Fruit fly (Drosophila melanogaster) whole organism, embryonic: ENCODE data around the gene Irk1.

Experiments used
- Atf-2 ChIP-seq: fragments of 200-800 bp; sonication (Bioruptor generic); optimal IDR thresholded peaks from 2 replicates; lab custom pipeline; 2016; ENCODE audit warnings: missing biosample characterization, missing genetic modification characterization
- BtbVII ChIP-seq: fragments of 200-800 bp; sonication (Bioruptor generic); optimal IDR thresholded peaks from 3 replicates; lab custom pipeline; 2017; ENCODE audit warnings: missing biosample characterization, mild to moderate bottlenecking, missing genetic modification characterization
- C15 ChIP-seq: fragments of 200-800 bp; sonication (Bioruptor generic); IDR thresholded peaks from 3 replicates; pipeline ENCODE4 v1.3.6; 2022; ENCODE audit warnings: missing biosample characterization, missing genetic modification characterization
- CG11504 ChIP-seq: fragments of 200-800 bp; sonication (Bioruptor generic); optimal IDR thresholded peaks from 3 replicates; lab custom pipeline; 2019; ENCODE audit warnings: missing biosample characterization, mild to moderate bottlenecking, missing genetic modification characterization, moderate library complexity
- CG11696 ChIP-seq: fragments of 200-800 bp; sonication (Bioruptor generic); IDR thresholded peaks from 2 replicates; pipeline ENCODE4 v1.3.6; 2022; ENCODE audit warnings: missing biosample characterization, missing genetic modification characterization
- CG14441 ChIP-seq: fragments of 200-800 bp; sonication (Bioruptor generic); IDR thresholded peaks from 2 replicates; pipeline ENCODE4 v1.3.6; 2022; ENCODE audit warnings: missing biosample characterization, missing genetic modification characterization
- CG14860 ChIP-seq: fragments of 200-800 bp; sonication (Bioruptor generic); IDR thresholded peaks from 3 replicates; pipeline ENCODE4 v1.3.6; 2022; ENCODE audit warnings: missing biosample characterization, missing genetic modification characterization; ENCODE audit not compliant: partially characterized antibody
- CG31224 ChIP-seq: fragments of 200-800 bp; sonication (Bioruptor generic); IDR thresholded peaks from 2 replicates; pipeline ENCODE4 v1.3.6; 2022; ENCODE audit warnings: missing biosample characterization, missing genetic modification characterization
- CG4404 ChIP-seq: fragments of 200-800 bp; sonication (Bioruptor generic); IDR thresholded peaks from 2 replicates; pipeline ENCODE4 v1.3.6; 2022; ENCODE audit warnings: missing biosample characterization, missing genetic modification characterization
- CG4730 ChIP-seq: fragments of 200-800 bp; sonication (Bioruptor generic); IDR thresholded peaks from 2 replicates; pipeline ENCODE4 v1.3.6; 2022; ENCODE audit warnings: missing biosample characterization, missing genetic modification characterization
- CG5245 ChIP-seq: fragments of 200-800 bp; sonication (Bioruptor generic); optimal IDR thresholded peaks from 3 replicates; lab custom pipeline; 2016; ENCODE audit warnings: missing biosample characterization, missing genetic modification characterization
- CG6683 ChIP-seq: fragments of 200-800 bp; sonication (Bioruptor generic); optimal IDR thresholded peaks from 2 replicates; lab custom pipeline; 2017; ENCODE audit warnings: missing biosample characterization, mild to moderate bottlenecking, missing genetic modification characterization, missing genetic modification reagents
- CG8290 ChIP-seq, 3 experiments: fragments of 200-800 bp; sonication (Bioruptor generic); optimal IDR thresholded peaks; 2 replicates each; lab custom pipeline; 2016 to 2019; ENCODE audit warnings: missing biosample characterization in 3 of 3, missing genetic modification characterization in 3 of 3, mild to moderate bottlenecking in 2 of 3, moderate library complexity in 1 of 3
- CG9437 ChIP-seq: fragments of 200-800 bp; sonication (Bioruptor generic); optimal IDR thresholded peaks from 2 replicates; lab custom pipeline; 2018; ENCODE audit warnings: missing biosample characterization, mild to moderate bottlenecking, missing genetic modification characterization
- CHES-1-like ChIP-seq: fragments of 200-800 bp; sonication (Bioruptor generic); optimal IDR thresholded peaks from 2 replicates; lab custom pipeline; 2016; ENCODE audit warnings: missing biosample characterization, missing genetic modification characterization
- Dad ChIP-seq: fragments of 200-800 bp; sonication (Bioruptor generic); optimal IDR thresholded peaks from 3 replicates; lab custom pipeline; 2016; ENCODE audit warnings: missing biosample characterization, missing genetic modification characterization
- Dek ChIP-seq: fragments of 200-800 bp; sonication (Bioruptor generic); optimal IDR thresholded peaks from 3 replicates; lab custom pipeline; 2019; ENCODE audit warnings: missing biosample characterization, mild to moderate bottlenecking, missing genetic modification characterization, moderate library complexity
- Gug ChIP-seq: fragments of 200-800 bp; sonication (Bioruptor generic); IDR thresholded peaks from 4 replicates; pipeline ENCODE4 v1.3.6; 2022; ENCODE audit warnings: missing biosample characterization, missing genetic modification characterization
- H15 ChIP-seq: fragments of 200-800 bp; sonication (Bioruptor generic); IDR thresholded peaks from 3 replicates; pipeline ENCODE4 v1.3.6; 2022; ENCODE audit warnings: missing biosample characterization, missing genetic modification characterization
- Jarid2 ChIP-seq: fragments of 200-800 bp; sonication (Bioruptor generic); optimal IDR thresholded peaks from 3 replicates; lab custom pipeline; 2017; ENCODE audit warnings: mild to moderate bottlenecking, missing biosample characterization, missing genetic modification reagents, missing genetic modification characterization
- Mad ChIP-seq: fragments of 200-800 bp; sonication (Bioruptor generic); optimal IDR thresholded peaks from 2 replicates; lab custom pipeline; 2016; ENCODE audit warnings: missing biosample characterization, missing genetic modification characterization
- Max ChIP-seq: fragments of 200-800 bp; sonication (Bioruptor generic); optimal IDR thresholded peaks from 2 replicates; lab custom pipeline; 2016; ENCODE audit warnings: missing biosample characterization, mild to moderate bottlenecking, missing genetic modification characterization
- NC2β ChIP-seq: fragments of 200-800 bp; sonication (Bioruptor generic); optimal IDR thresholded peaks from 2 replicates; lab custom pipeline; 2016; ENCODE audit warnings: missing biosample characterization, missing genetic modification characterization
- Nf-YC ChIP-seq: fragments of 200-800 bp; optimal IDR thresholded peaks from 3 replicates; lab custom pipeline; 2019; ENCODE audit warnings: missing biosample characterization, mild to moderate bottlenecking, missing genetic modification characterization, moderate library complexity
- Optix ChIP-seq: fragments of 200-800 bp; sonication (Bioruptor generic); IDR thresholded peaks from 3 replicates; pipeline ENCODE4 v1.3.6; 2022; ENCODE audit warnings: missing biosample characterization, missing genetic modification characterization
- PHDP ChIP-seq: fragments of 200-800 bp; sonication (Bioruptor generic); optimal IDR thresholded peaks from 3 replicates; lab custom pipeline; 2018; ENCODE audit warnings: missing biosample characterization, mild to moderate bottlenecking, missing genetic modification characterization, moderate library complexity
- Sry-δ ChIP-seq: fragments of 200-800 bp; sonication (Bioruptor generic); optimal IDR thresholded peaks from 2 replicates; lab custom pipeline; 2016; ENCODE audit warnings: missing biosample characterization, missing genetic modification characterization
- Ssrp ChIP-seq: fragments of 200-800 bp; sonication (Bioruptor generic); optimal IDR thresholded peaks from 2 replicates; lab custom pipeline; 2018; ENCODE audit warnings: missing biosample characterization, mild to moderate bottlenecking, missing genetic modification characterization, moderate library complexity
- Tbp ChIP-seq: fragments of >200 bp; optimal IDR thresholded peaks from 2 replicates; lab custom pipeline; 2018; ENCODE audit warnings: missing biosample characterization, missing genetic modification characterization
- Vsx1 ChIP-seq: fragments of 200-800 bp; sonication (Bioruptor generic); optimal IDR thresholded peaks from 2 replicates; lab custom pipeline; 2017; ENCODE audit warnings: missing biosample characterization, mild to moderate bottlenecking, missing genetic modification characterization, missing genetic modification reagents
- Xrp1 ChIP-seq: fragments of 200-800 bp; sonication (Bioruptor generic); IDR thresholded peaks from 2 replicates; pipeline ENCODE4 v1.3.6; 2022; ENCODE audit warnings: missing biosample characterization, missing genetic modification characterization
- bbx ChIP-seq: fragments of 200-800 bp; sonication (Bioruptor generic); IDR thresholded peaks from 2 replicates; pipeline ENCODE4 v1.3.6; 2022; ENCODE audit warnings: missing biosample characterization, missing genetic modification characterization; ENCODE audit not compliant: partially characterized antibody
- bsh ChIP-seq, 2 experiments: fragments of 200-800 bp; sonication (Bioruptor generic); optimal IDR thresholded peaks; 2 replicates each; lab custom pipeline; 2017 to 2018; ENCODE audit warnings: mild to moderate bottlenecking in 2 of 2, missing biosample characterization in 2 of 2, missing genetic modification characterization in 2 of 2, moderate library complexity in 1 of 2
- cg ChIP-seq: fragments of 200-800 bp; sonication (Bioruptor generic); optimal IDR thresholded peaks from 3 replicates; lab custom pipeline; 2019; ENCODE audit warnings: missing biosample characterization, mild to moderate bottlenecking, missing genetic modification characterization, moderate library complexity
- chm ChIP-seq: fragments of 200-800 bp; sonication (Bioruptor generic); IDR thresholded peaks from 2 replicates; pipeline ENCODE4 v1.3.6; 2022; ENCODE audit warnings: missing biosample characterization, missing genetic modification characterization
- crol ChIP-seq: fragments of 200-800 bp; sonication (Bioruptor generic); IDR thresholded peaks from 2 replicates; pipeline ENCODE4 v1.3.6; 2022; ENCODE audit warnings: missing biosample characterization, missing genetic modification characterization
- danr ChIP-seq: fragments of 200-800 bp; sonication (Bioruptor generic); IDR thresholded peaks from 2 replicates; pipeline ENCODE4 v1.3.6; 2022; ENCODE audit warnings: missing biosample characterization, missing genetic modification characterization
- ems ChIP-seq: fragments of 200-800 bp; sonication (Bioruptor generic); optimal IDR thresholded peaks from 3 replicates; lab custom pipeline; 2016; ENCODE audit warnings: missing biosample characterization, missing genetic modification characterization
- eve ChIP-seq, 2 experiments: fragments of >200 bp; optimal IDR thresholded peaks; 2 replicates each; lab custom pipeline; 2017; ENCODE audit warnings: missing biosample characterization in 2 of 2, missing genetic modification characterization in 2 of 2
- exex ChIP-seq: fragments of 200-800 bp; sonication (Bioruptor generic); optimal IDR thresholded peaks from 4 replicates; lab custom pipeline; 2018; ENCODE audit warnings: missing biosample characterization, mild to moderate bottlenecking, missing genetic modification characterization, moderate library complexity
- fd3F ChIP-seq: fragments of 200-800 bp; sonication (Bioruptor generic); optimal IDR thresholded peaks from 2 replicates; lab custom pipeline; 2018; ENCODE audit warnings: missing biosample characterization, mild to moderate bottlenecking, missing genetic modification characterization, moderate library complexity
- ham ChIP-seq: fragments of 200-800 bp; sonication (Bioruptor generic); IDR thresholded peaks from 2 replicates; pipeline ENCODE4 v1.3.6; 2022; ENCODE audit warnings: missing biosample characterization, missing genetic modification characterization
- kah ChIP-seq: fragments of 200-800 bp; sonication (Bioruptor generic); optimal IDR thresholded peaks from 2 replicates; lab custom pipeline; 2018; ENCODE audit warnings: missing biosample characterization, mild to moderate bottlenecking, missing genetic modification characterization
- lilli ChIP-seq: fragments of 200-800 bp; sonication (Bioruptor generic); optimal IDR thresholded peaks from 3 replicates; lab custom pipeline; 2016; ENCODE audit warnings: missing biosample characterization, missing genetic modification characterization
- lmd ChIP-seq: fragments of 200-800 bp; sonication (Bioruptor generic); IDR thresholded peaks from 2 replicates; pipeline ENCODE4 v1.3.6; 2022; ENCODE audit warnings: missing biosample characterization, missing genetic modification characterization
- mirr ChIP-seq: fragments of 200-800 bp; sonication (Bioruptor generic); optimal IDR thresholded peaks from 3 replicates; lab custom pipeline; 2018; ENCODE audit warnings: missing biosample characterization, mild to moderate bottlenecking, missing genetic modification characterization
- psq ChIP-seq: fragments of 200-800 bp; sonication (Bioruptor generic); optimal IDR thresholded peaks from 2 replicates; lab custom pipeline; 2017; ENCODE audit warnings: missing biosample characterization, missing genetic modification characterization
- row ChIP-seq: fragments of 200-800 bp; sonication (Bioruptor generic); IDR thresholded peaks from 3 replicates; pipeline ENCODE4 v1.3.6; 2022; ENCODE audit warnings: missing biosample characterization, missing genetic modification characterization
- trem ChIP-seq: fragments of 200-800 bp; optimal IDR thresholded peaks from 3 replicates; lab custom pipeline; 2019; ENCODE audit warnings: missing biosample characterization, mild to moderate bottlenecking, missing genetic modification characterization, moderate library complexity
- vvl ChIP-seq: fragments of 200-800 bp; sonication (Bioruptor generic); IDR thresholded peaks from 2 replicates; pipeline ENCODE4 v1.3.6; 2022; ENCODE audit warnings: missing biosample characterization, missing genetic modification characterization

Gene Irk1

DNA sequence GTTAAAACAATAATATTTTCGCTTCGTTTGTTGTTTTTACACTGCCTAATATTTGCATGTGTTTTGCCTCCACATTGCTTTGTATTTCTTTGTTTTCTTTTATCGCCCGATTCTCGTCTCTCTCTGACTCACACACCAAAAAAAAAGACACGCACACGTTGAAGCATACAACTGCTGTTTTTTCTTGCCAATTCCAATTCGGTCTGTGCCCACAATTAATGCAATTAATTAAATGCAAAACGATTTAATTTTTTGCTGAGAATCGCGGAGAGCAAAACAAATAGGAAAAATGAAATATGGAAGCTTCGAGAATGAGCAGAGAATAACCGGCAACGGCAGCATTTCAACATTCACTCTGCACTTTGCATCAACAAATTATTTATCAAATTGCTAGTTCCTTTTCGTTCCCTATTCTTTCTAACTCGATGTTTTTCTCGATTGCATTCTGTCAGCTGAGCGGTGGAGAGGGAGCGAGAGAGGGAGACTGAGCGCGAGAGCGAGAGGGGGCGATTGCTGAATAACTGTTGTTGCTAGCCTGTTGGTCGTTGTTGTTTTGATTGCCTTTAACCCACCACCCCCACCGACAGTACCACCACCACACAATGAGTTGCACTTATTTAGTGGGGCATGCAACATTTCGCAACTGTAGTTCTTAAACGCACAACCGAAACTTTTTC, 53.0 kb downstream of the Irk1 start (continued):
- TF ChIP-seq CG6683 (GFP tag; lab: Kevin White, UChicago) = no peak
- no peak for TF ChIP-seq CG4404 (GFP tag; lab: Robert Waterston, UW)
- TF ChIP-seq Vsx1 (GFP tag; lab: Kevin White, UChicago) = no peak
- TF ChIP-seq CG31224 (GFP tag; lab: Robert Waterston, UW) = no peak
- no peak for TF ChIP-seq H15 (GFP tag; lab: Robert Waterston, UW)
- TF ChIP-seq Ssrp = no peak
- TF ChIP-seq Atf-2 (GFP tag; lab: Kevin White, UChicago) = no peak
- no peak for TF ChIP-seq NC2β (GFP tag; lab: Kevin White, UChicago)
- TF ChIP-seq Max (GFP tag; lab: Kevin White, UChicago) = no peak
- TF ChIP-seq kah (GFP tag; lab: Kevin White, UChicago) = no peak
- peak; percentile 16 for TF ChIP-seq mirr
- TF ChIP-seq CG8290 (GFP tag; optimal IDR thresholded peaks at IDR 0.05; lab: Kevin White, UChicago) = no peak
- peak in 1 of 2 experiments; percentile 37 for TF ChIP-seq CG8290 (tag; optimal IDR thresholded peaks at IDR 0.05; lab: Kevin White, UChicago)
- TF ChIP-seq Dek (tag; lab: Kevin White, UChicago) = peak; percentile 4
- peak; percentile 4 for TF ChIP-seq exex
- TF ChIP-seq bbx (GFP tag; lab: Robert Waterston, UW) = no peak
- TF ChIP-seq CG5245 (GFP tag; lab: Kevin White, UChicago) = no peak
- no peak for TF ChIP-seq chm (GFP tag; lab: Robert Waterston, UW)
- no peak for TF ChIP-seq Nf-YC (tag; lab: Kevin White, UChicago)
- no peak for TF ChIP-seq Optix (GFP tag; lab: Robert Waterston, UW)
- TF ChIP-seq Gug = no peak
- no peak for TF ChIP-seq Xrp1 (GFP tag; lab: Robert Waterston, UW)
- TF ChIP-seq ems = no peak
- TF ChIP-seq CG14441 (GFP tag; lab: Robert Waterston, UW) = 0 out of 2 replicates have a peak, but pooled peaks have one; percentile 4
- TF ChIP-seq Dad (GFP tag; lab: Kevin White, UChicago) = no peak
- TF ChIP-seq CG14860 (GFP tag; lab: Robert Waterston, UW) = no peak
- no peak for TF ChIP-seq Jarid2 (GFP tag; lab: Kevin White, UChicago)
- no peak for TF ChIP-seq danr (GFP tag; lab: Robert Waterston, UW)
- peak; percentile 1 for TF ChIP-seq fd3F (GFP tag; lab: Kevin White, UChicago)
- TF ChIP-seq trem (tag; lab: Kevin White, UChicago) = no peak
- TF ChIP-seq CG11504 (tag; lab: Kevin White, UChicago) = no peak
- TF ChIP-seq eve (GFP tag; optimal IDR thresholded peaks at IDR 0.05; lab: Kevin White, UChicago) = peak in 1 of 2 experiments; percentile 75
- TF ChIP-seq CG9437 (GFP tag; lab: Kevin White, UChicago) = no peak
- TF ChIP-seq lilli (GFP tag; lab: Kevin White, UChicago) = no peak
- TF ChIP-seq CG11696 (GFP tag; lab: Robert Waterston, UW) = no peak
- TF ChIP-seq PHDP (tag; lab: Kevin White, UChicago) = peak; percentile 16
- 0 out of 2 replicates have a peak, but pooled peaks have one; percentile 15 for TF ChIP-seq vvl (GFP tag; lab: Robert Waterston, UW)
- TF ChIP-seq CG4730 = no peak
- no peak for TF ChIP-seq C15
- TF ChIP-seq Tbp (GFP tag; lab: Kevin White, UChicago) = no peak
- TF ChIP-seq lmd = no peak
- no peak for TF ChIP-seq bsh (GFP tag; optimal IDR thresholded peaks at IDR 0.05; lab: Kevin White, UChicago)
- TF ChIP-seq ham (GFP tag; lab: Robert Waterston, UW) = no peak
- 0 out of 3 replicates have a peak, but pooled peaks have one; percentile 26 for TF ChIP-seq row (GFP tag; lab: Robert Waterston, UW)
- no peak for TF ChIP-seq CHES-1-like (GFP tag; lab: Kevin White, UChicago)
- TF ChIP-seq Mad (GFP tag; lab: Kevin White, UChicago) = no peak
- no peak for TF ChIP-seq Sry-δ (GFP tag; lab: Kevin White, UChicago)
- TF ChIP-seq psq = no peak
- no peak for TF ChIP-seq BtbVII (GFP tag; lab: Kevin White, UChicago)
- peak; percentile 61 for TF ChIP-seq crol (GFP tag; lab: Robert Waterston, UW)
- no peak for TF ChIP-seq cg (GFP tag; lab: Kevin White, UChicago)
